Fruit fly (Drosophila melanogaster): ENCODE results near the gene CG31286.

Gene CG31286

dm6 chr3R:6659941-6660340 is 18.9 kb downstream of the CG31286 start, which contains the start of gene agt (continued):
- TF ChIP-seq Gsc (GFP tag; IDR thresholded peaks at IDR 0.05) = no peak
- TF ChIP-seq CHES-1-like (GFP tag; optimal IDR thresholded peaks at IDR 0.05) = no peak
- no peak for TF ChIP-seq gcm (GFP tag; optimal IDR thresholded peaks at IDR 0.05)
- TF ChIP-seq sens (GFP tag) = peak; percentile 17
- no peak for TF ChIP-seq fd102C (GFP tag; optimal IDR thresholded peaks at IDR 0.05)
- no peak for TF ChIP-seq oc (tag; optimal IDR thresholded peaks at IDR 0.05)
- TF ChIP-seq CG3065 (GFP tag; optimal IDR thresholded peaks at IDR 0.05) = no peak
- no peak for TF ChIP-seq cas (GFP tag; IDR thresholded peaks at IDR 0.05)
- no peak for TF ChIP-seq Antp (GFP tag; optimal IDR thresholded peaks at IDR 0.05)
- TF ChIP-seq gsb-n (tag; optimal IDR thresholded peaks at IDR 0.05) = no peak
- TF ChIP-seq CG12219 (GFP tag; optimal IDR thresholded peaks at IDR 0.05) = no peak
- TF ChIP-seq Optix (GFP tag; IDR thresholded peaks at IDR 0.05) = no peak
- TF ChIP-seq ro (GFP tag; IDR thresholded peaks at IDR 0.05) = no peak
- no peak for TF ChIP-seq CG10462 (GFP tag; optimal IDR thresholded peaks at IDR 0.05)
- TF ChIP-seq Kr (GFP tag; optimal IDR thresholded peaks at IDR 0.05) = no peak
- peak; percentile 66 for TF ChIP-seq YL-1 (GFP tag; optimal IDR thresholded peaks at IDR 0.05)
- TF ChIP-seq CG7963 (GFP tag; IDR thresholded peaks at IDR 0.05; ENCODE audit: partially characterized antibody) = no peak
- no peak for TF ChIP-seq dmrt99B (tag; optimal IDR thresholded peaks at IDR 0.05)
- TF ChIP-seq CG11723 (GFP tag; optimal IDR thresholded peaks at IDR 0.05) = no peak
- no peak for TF ChIP-seq CG43689 (GFP tag; IDR thresholded peaks at IDR 0.05)
- TF ChIP-seq gem (tag; optimal IDR thresholded peaks at IDR 0.05) = no peak
- TF ChIP-seq peb (GFP tag; IDR thresholded peaks at IDR 0.05) = no peak
- peak; percentile 80 for TF ChIP-seq CG3995 (GFP tag; optimal IDR thresholded peaks at IDR 0.05)
- TF ChIP-seq CG3838 (GFP tag; optimal IDR thresholded peaks at IDR 0.05) = no peak
- TF ChIP-seq CG13624 (GFP tag; optimal IDR thresholded peaks at IDR 0.05) = no peak
- no peak for TF ChIP-seq Tbp (GFP tag; optimal IDR thresholded peaks at IDR 0.05)
- no peak for TF ChIP-seq CG13775 (GFP tag; optimal IDR thresholded peaks at IDR 0.05)
- TF ChIP-seq kni (GFP tag; optimal IDR thresholded peaks at IDR 0.05) = no peak
- no peak for TF ChIP-seq CG8765 (GFP tag; IDR thresholded peaks at IDR 0.05)
- no peak for TF ChIP-seq Nf-YA (GFP tag; IDR thresholded peaks at IDR 0.05)
- TF ChIP-seq hbn (GFP tag; IDR thresholded peaks at IDR 0.05; ENCODE audit: partially characterized antibody) = no peak
- TF ChIP-seq Xbp1 (GFP tag; optimal IDR thresholded peaks at IDR 0.05) = no peak
- TF ChIP-seq CG8281 (tag; optimal IDR thresholded peaks at IDR 0.05) = no peak
- TF ChIP-seq CG17829 (tag; optimal IDR thresholded peaks at IDR 0.05) = peak; percentile 31
- TF ChIP-seq CG10366 (GFP tag; IDR thresholded peaks at IDR 0.05) = no peak
- TF ChIP-seq CG4404 (GFP tag; IDR thresholded peaks at IDR 0.05) = no peak
- no peak for TF ChIP-seq ATbp (GFP tag; optimal IDR thresholded peaks at IDR 0.05)
- peak; percentile 14 for TF ChIP-seq CG10979 (tag; optimal IDR thresholded peaks at IDR 0.05)
- peak; percentile 48; the same call in 2 of the 3 replicates for TF ChIP-seq row (GFP tag; IDR thresholded peaks at IDR 0.05)
- no peak for TF ChIP-seq Fer3 (tag; optimal IDR thresholded peaks at IDR 0.05)
- TF ChIP-seq cato (GFP tag; optimal IDR thresholded peaks at IDR 0.05; ENCODE audit: borderline replicate concordance) = no peak
- TF ChIP-seq ftz-f1 (GFP tag; optimal IDR thresholded peaks at IDR 0.05) = no peak
- TF ChIP-seq Usf (GFP tag; optimal IDR thresholded peaks at IDR 0.05) = no peak
- no peak for TF ChIP-seq MESR4 (GFP tag; optimal IDR thresholded peaks at IDR 0.05)
- TF ChIP-seq H2.0 (GFP tag; IDR thresholded peaks at IDR 0.05) = no peak
- TF ChIP-seq CG14014 (GFP tag; IDR thresholded peaks at IDR 0.05) = no peak
- TF ChIP-seq Rfx (GFP tag; IDR thresholded peaks at IDR 0.05) = 0 out of 2 replicates have a peak, but pooled peaks have one; percentile 8
- TF ChIP-seq fd96Cb (tag; optimal IDR thresholded peaks at IDR 0.05) = no peak
- TF ChIP-seq disco-r (GFP tag; optimal IDR thresholded peaks at IDR 0.05) = no peak
- no peak for TF ChIP-seq slou (GFP tag; optimal IDR thresholded peaks at IDR 0.05)
- TF ChIP-seq tna (GFP tag; IDR thresholded peaks at IDR 0.05; ENCODE audit: partially characterized antibody) = no peak
- no peak for TF ChIP-seq wek (GFP tag; optimal IDR thresholded peaks at IDR 0.05)
- TF ChIP-seq Hr39 (optimal IDR thresholded peaks at IDR 0.05) = no peak

All from whole organism, embryonic.